Fruit fly (Drosophila melanogaster) whole organism, wandering third instar larva: ENCODE measurements around the gene shv.

Experiments
- CG9705 ChIP-seq: fragments of 200-800 bp; sonication (Bioruptor generic); optimal IDR thresholded peaks from 2 replicates; lab custom pipeline; 2018; ENCODE audit warnings: missing biosample characterization, mild to moderate bottlenecking, missing genetic modification characterization
- Dif ChIP-seq: fragments of 200-275, 200-300 bp; sonication (Bioruptor generic); optimal IDR thresholded peaks from 2 replicates; lab custom pipeline; 2018; ENCODE audit warnings: missing biosample characterization, missing genetic modification characterization; ENCODE audit not compliant: partially characterized antibody
- Jra ChIP-seq: sonication (Bioruptor generic); optimal IDR thresholded peaks from 2 replicates; lab custom pipeline; 2016; ENCODE audit warnings: missing biosample characterization, missing genetic modification characterization
- OdsH ChIP-seq: fragments of 200-800 bp; sonication (Bioruptor generic); optimal IDR thresholded peaks from 2 replicates; lab custom pipeline; 2016; ENCODE audit warnings: missing biosample characterization, mild to moderate bottlenecking, missing genetic modification characterization
- br ChIP-seq: fragments of 200-800 bp; sonication (Bioruptor generic); optimal IDR thresholded peaks from 2 replicates; lab custom pipeline; 2016; ENCODE audit warnings: missing biosample characterization, missing genetic modification characterization
- dl ChIP-seq, 2 experiments: fragments of 175-275, 200-275 bp in 1 of 2; fragments of 200-275 bp in 1 of 2; sonication (Bioruptor generic); optimal IDR thresholded peaks; lab custom pipeline; 2018; ENCODE audit warnings: mild to moderate bottlenecking in 2 of 2, missing biosample characterization in 2 of 2, missing genetic modification characterization in 2 of 2, moderate library complexity in 2 of 2; ENCODE audit not compliant: partially characterized antibody in 2 of 2, insufficient read depth in 1 of 2
- dsf ChIP-seq: sonication (Bioruptor generic); optimal IDR thresholded peaks from 2 replicates; lab custom pipeline; 2016; ENCODE audit warnings: missing biosample characterization, missing genetic modification characterization, borderline replicate concordance
- foxo ChIP-seq, 2 experiments: fragments of 200-800 bp; sonication (Bioruptor generic); optimal IDR thresholded peaks; 2 replicates in 1 of 2; 3 replicates in 1 of 2; lab custom pipeline; 2016 to 2017; ENCODE audit warnings: missing biosample characterization in 2 of 2, missing genetic modification characterization in 2 of 2
- h ChIP-seq: fragments of 200-800 bp; sonication (Bioruptor generic); optimal IDR thresholded peaks from 3 replicates; lab custom pipeline; 2016; ENCODE audit warnings: missing biosample characterization, mild to moderate bottlenecking, missing genetic modification characterization
- pan ChIP-seq: fragments of >200 bp; optimal IDR thresholded peaks from 2 replicates; lab custom pipeline; 2017
- usp ChIP-seq: fragments of >200 bp; optimal IDR thresholded peaks from 2 replicates; lab custom pipeline; 2017; ENCODE audit warnings: missing biosample characterization, missing genetic modification characterization

dm6 chr2L:496841-497240 is 43.9 kb downstream of the shv start:
- no peak for TF ChIP-seq foxo (GFP tag; optimal IDR thresholded peaks at IDR 0.05; lab: Kevin White, UChicago)
- no peak for TF ChIP-seq br
- TF ChIP-seq h, result no peak
- no peak for TF ChIP-seq pan
- TF ChIP-seq Jra, result no peak
- TF ChIP-seq dsf (GFP tag; lab: Kevin White, UChicago), result no peak
- TF ChIP-seq dl (GFP tag; optimal IDR thresholded peaks at IDR 0.05; lab: Kevin White, UChicago; ENCODE audit: insufficient read depth in 1 of 2, partially characterized antibody in 2 of 2), result no peak
- TF ChIP-seq OdsH (GFP tag; lab: Kevin White, UChicago), result no peak
- no peak for TF ChIP-seq usp (GFP tag; lab: Kevin White, UChicago)
- TF ChIP-seq CG9705 (GFP tag; lab: Kevin White, UChicago), result no peak
- TF ChIP-seq Dif (GFP tag; lab: Kevin White, UChicago), result no peak
